Fruit fly (Drosophila melanogaster) S2 (cell line): ENCODE results near the gene CG44259.

Source experiments
- CG8478 ChIP-seq: fragments of >200 bp; optimal IDR thresholded peaks from 2 replicates; lab custom pipeline; 2018
- CTCF ChIP-seq, 2 experiments: fragments of >200 bp; optimal IDR thresholded peaks; 2 replicates each; lab custom pipeline; 2018

dm6 chr3R:17251271-17251670, 2.7 kb downstream of the CG44259 start:
- TF ChIP-seq CG8478 (lab: Kevin White, UChicago) (no peak), CTCF (optimal IDR thresholded peaks at IDR 0.05; lab: Kevin White, UChicago) (no peak)
